Worm (Caenorhabditis elegans): Measurements from ENCODE around the gene F21C10.4.

Gene F21C10.4

DNA sequence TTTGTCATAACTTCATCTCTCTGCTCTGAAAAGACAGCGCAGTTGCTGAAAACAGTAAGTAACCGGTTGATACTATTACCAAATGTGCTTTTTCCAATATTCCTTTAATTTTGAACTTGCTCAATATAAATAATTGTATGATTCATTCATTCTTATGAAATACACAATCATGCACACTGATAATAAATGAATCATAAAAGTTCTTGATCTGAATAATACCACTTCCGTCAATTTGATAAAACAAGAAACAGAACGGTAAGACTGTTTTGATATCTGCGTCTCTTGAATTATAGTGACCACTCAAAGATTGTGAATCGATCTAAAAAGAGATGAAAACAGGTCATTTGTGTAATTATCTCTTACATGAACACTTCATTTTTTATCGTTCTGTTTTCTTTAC lies at the start of gene F21C10.4:
F21C10.4 (plus strand) TSS at position 301 of the 400 bp plus-strand sequence.
- no peak for TF ChIP-seq ham-2 (GFP tag; optimal IDR thresholded peaks at IDR 0.05)

DNA sequence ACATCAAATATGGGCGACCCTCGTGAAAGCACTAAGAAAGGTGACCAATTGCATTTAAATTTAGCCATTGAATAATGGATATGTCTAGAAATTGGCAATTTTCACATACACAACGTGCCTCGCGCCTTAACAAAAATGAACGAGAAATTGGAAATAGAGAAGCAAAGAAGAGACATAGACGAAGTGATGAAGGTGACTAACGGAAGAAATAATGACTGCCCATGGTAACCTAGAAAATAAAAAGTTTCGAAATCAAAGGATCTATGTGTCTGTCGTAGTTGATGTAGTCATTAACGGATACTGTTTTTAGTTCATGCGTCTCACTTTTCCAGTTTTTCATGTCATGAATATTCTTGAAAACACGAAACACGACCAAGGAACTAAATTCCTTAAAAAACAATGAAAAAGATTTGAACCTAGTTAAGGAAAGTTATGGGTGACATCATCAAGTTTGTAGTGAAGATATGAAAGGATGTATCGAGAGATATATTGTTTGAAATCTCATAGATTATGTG lies 48.3 kb upstream of the F21C10.4 start:
- TF ChIP-seq nhr-237 (tag; optimal IDR thresholded peaks at IDR 0.05) (no peak), nhr-2 (tag; optimal IDR thresholded peaks at IDR 0.05) (no peak), lin-13 (tag; optimal IDR thresholded peaks at IDR 0.05) (no peak), M03D4.4 (tag; optimal IDR thresholded peaks at IDR 0.05) (no peak), elt-1 (tag; optimal IDR thresholded peaks at IDR 0.05; ENCODE audit: borderline replicate concordance, insufficient read depth) (no peak), snpc-4 (tag; optimal IDR thresholded peaks at IDR 0.05) (no peak), nhr-76 (tag; optimal IDR thresholded peaks at IDR 0.05) (no peak), ceh-83 (GFP tag; optimal IDR thresholded peaks at IDR 0.05) (no peak), drap-1 (GFP tag; optimal IDR thresholded peaks at IDR 0.05) (no peak)

DNA sequence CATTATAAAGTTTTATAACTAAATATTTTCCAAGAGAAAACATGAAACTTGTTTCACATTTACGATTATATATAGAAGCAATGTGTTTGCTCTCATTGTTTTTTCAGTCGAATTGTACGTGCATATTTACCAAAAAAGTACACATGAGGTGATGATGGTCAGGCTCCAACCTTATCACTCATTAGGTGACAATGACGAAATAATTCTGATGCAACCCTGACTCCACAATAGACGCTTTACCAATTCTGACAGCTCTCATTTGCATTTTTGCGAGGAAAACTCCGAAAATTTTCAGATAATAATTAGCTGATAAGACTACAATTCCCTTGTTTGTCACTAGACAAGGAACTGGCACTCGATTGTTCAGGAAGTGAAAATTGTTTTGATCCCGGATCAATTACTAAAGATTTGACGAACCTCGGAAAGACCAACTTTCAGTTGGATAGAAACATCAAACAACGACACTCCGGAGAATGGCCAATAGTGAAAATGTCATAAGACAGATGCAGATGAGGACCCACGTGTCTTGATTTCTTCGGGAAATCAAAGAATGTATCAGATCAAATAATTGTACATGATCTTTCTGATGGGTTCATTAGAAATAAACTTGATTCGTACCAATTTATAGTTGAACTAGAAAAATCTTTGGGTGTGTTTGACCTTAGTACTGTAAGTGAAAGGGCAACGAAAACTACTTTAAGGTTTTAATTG lies 47.4 kb upstream of the F21C10.4 start:
- TF ChIP-seq ham-2 (GFP tag; optimal IDR thresholded peaks at IDR 0.05) (no peak), elt-3 (tag; optimal IDR thresholded peaks at IDR 0.05) (no peak), lin-13 (tag; optimal IDR thresholded peaks at IDR 0.05) (no peak), drap-1 (GFP tag; optimal IDR thresholded peaks at IDR 0.05) (no peak), nhr-12 (tag; optimal IDR thresholded peaks at IDR 0.05) (no peak), nhr-2 (tag; optimal IDR thresholded peaks at IDR 0.05) (no peak), lsy-2 (tag; optimal IDR thresholded peaks at IDR 0.05) (no peak), unc-39 (tag; optimal IDR thresholded peaks at IDR 0.05) (no peak)

DNA sequence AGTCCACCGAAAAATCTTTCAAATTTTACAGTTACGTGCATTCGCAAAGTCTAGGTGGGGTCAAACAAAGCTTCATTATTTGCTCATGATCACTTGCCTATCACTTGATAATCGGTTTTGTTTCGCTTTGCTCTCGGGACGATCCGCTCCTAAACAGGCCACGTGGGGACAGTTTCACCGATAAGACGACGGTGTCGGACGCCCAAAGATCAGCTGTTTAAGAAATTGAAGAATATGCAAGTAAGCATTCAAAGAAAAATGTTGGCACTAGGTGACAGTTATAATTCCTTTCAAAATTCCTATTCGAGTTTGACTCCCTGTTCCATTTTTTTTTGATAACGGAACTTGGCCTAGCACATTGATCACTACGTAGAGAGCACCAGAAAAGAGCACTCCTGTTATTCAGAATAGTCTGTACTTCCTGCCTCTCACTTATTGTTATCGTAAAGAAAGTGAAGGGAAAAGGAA lies 46.4 kb upstream of the F21C10.4 start:
- TF ChIP-seq unc-120 (tag; optimal IDR thresholded peaks at IDR 0.05; ENCODE audit: poor library complexity, severe bottlenecking) (no peak), blmp-1 (tag; optimal IDR thresholded peaks at IDR 0.05) (no peak), ceh-83 (GFP tag; optimal IDR thresholded peaks at IDR 0.05) (no peak), mls-2 (tag; optimal IDR thresholded peaks at IDR 0.05) (no peak), snpc-4 (tag; optimal IDR thresholded peaks at IDR 0.05) (no peak), nhr-237 (tag; optimal IDR thresholded peaks at IDR 0.05) (no peak), ces-1 (GFP tag; optimal IDR thresholded peaks at IDR 0.05) (no peak)

DNA sequence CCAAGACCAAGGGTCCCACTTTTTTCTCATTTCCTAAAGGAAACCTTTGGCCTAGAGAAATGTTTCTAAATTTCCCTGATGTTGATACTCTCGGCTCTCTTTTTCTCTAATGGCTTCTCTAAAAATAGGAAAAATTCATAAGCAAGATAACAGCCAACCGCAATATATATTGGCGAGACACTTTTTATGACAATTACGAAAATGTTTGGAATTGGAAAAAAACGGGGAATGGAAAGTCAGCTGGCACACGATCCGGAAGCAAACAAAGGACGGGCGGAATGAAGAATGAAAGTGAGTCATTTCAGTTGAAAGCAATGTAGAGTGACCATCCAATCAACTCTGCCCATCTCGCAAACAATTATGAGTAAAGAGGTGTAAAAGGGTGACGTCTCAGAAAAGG lies 45.0 kb upstream of the F21C10.4 start:
- TF ChIP-seq mab-5 (tag; optimal IDR thresholded peaks at IDR 0.05) (no peak), bed-3 (GFP tag; optimal IDR thresholded peaks at IDR 0.05) (no peak), cnd-1 (tag; optimal IDR thresholded peaks at IDR 0.05) (no peak), hlh-1 (tag; optimal IDR thresholded peaks at IDR 0.05) (no peak), lin-32 (GFP tag; optimal IDR thresholded peaks at IDR 0.05) (no peak), M03D4.4 (tag; optimal IDR thresholded peaks at IDR 0.05) (no peak)

DNA sequence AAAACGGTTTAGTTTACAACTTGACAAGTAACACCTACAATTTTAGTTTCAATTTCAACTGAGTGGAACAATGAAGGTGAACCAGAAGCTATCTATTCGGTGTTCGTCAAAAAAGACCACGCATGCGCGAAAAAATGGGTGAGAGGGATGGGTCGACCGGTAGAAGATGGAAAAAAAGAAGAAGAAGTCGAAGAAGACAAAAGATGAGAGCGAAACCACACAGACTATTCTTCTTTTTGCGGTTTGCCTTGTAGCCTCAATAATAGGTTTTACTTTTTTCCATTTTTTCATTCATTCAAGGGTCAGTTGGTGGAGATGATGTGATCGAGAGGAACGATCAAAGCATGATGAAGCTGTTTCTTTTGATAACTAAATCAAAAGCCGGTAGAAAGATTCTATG lies 44.1 kb upstream of the F21C10.4 start:
- no peak for TF ChIP-seq mab-5 (tag; optimal IDR thresholded peaks at IDR 0.05)

DNA sequence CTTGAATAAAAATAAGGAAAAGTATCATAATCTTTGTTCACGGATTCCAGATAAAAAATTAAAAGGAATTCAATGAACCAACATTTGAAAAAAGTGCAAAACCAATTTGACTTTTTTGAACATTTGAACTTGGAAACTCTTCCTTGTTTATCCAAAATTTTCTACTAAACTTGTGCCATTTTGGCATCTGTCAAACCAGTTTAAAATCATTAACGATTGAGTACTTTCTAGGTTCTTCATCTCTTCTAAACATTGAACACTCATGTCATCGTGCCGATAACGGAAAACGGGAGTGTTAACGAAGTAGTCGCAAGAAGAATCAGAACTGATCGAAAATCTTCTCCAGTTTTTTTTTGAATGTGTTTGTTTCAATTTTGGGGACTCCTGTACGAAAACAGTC lies 42.2 kb upstream of the F21C10.4 start:
- TF ChIP-seq ces-1 (GFP tag; optimal IDR thresholded peaks at IDR 0.05) (no peak), elt-1 (tag; optimal IDR thresholded peaks at IDR 0.05; ENCODE audit: borderline replicate concordance, insufficient read depth) (no peak), nhr-12 (tag; optimal IDR thresholded peaks at IDR 0.05) (no peak), blmp-1 (tag; optimal IDR thresholded peaks at IDR 0.05) (no peak), ztf-11 (tag; optimal IDR thresholded peaks at IDR 0.05) (no peak)

DNA sequence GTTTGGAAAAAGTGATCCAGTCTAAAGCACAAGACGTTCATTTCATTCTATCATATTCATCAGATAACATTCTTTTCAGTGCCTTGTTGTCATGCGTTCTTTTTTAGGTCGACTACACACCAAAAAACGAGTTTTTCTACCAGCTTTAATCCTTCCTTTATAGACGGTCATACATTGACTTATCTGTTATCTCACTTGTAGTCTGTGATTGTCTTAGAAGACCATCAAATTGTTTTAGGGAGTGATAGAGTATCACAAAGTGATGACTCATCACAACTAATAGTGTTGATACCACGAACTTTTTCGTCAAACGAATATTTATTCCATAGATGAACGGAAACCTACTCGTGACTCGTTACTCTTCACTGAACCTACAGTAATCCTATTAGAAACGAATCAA lies 40.6 kb upstream of the F21C10.4 start:
- TF ChIP-seq pha-4 (tag; optimal IDR thresholded peaks at IDR 0.05) (no peak), tbx-8 (GFP tag; optimal IDR thresholded peaks at IDR 0.05) (no peak), sem-2 (GFP tag; optimal IDR thresholded peaks at IDR 0.05) (no peak), ztf-11 (tag; optimal IDR thresholded peaks at IDR 0.05) (no peak), mep-1 (tag; optimal IDR thresholded peaks at IDR 0.05) (no peak), ces-1 (GFP tag; optimal IDR thresholded peaks at IDR 0.05) (no peak), blmp-1 (tag; optimal IDR thresholded peaks at IDR 0.05) (no peak), nhr-237 (tag; optimal IDR thresholded peaks at IDR 0.05) (no peak), bed-3 (GFP tag; optimal IDR thresholded peaks at IDR 0.05) (no peak), drap-1 (GFP tag; optimal IDR thresholded peaks at IDR 0.05) (no peak), ceh-39 (tag; optimal IDR thresholded peaks at IDR 0.05) (no peak), nhr-12 (tag; optimal IDR thresholded peaks at IDR 0.05) (no peak), mab-5 (tag; optimal IDR thresholded peaks at IDR 0.05) (no peak)
